Worm (Caenorhabditis elegans) whole organism, young adult: ENCODE results near the gene srh-25.

Experiments used
- F39B2.1 ChIP-seq: fragments of 200-800 bp; sonication (Bioruptor generic); IDR thresholded peaks from 2 replicates; pipeline ENCODE4 v1.3.6; 2022; ENCODE audit warnings: missing genetic modification reagents, missing genetic modification characterization, missing compliant biosample characterization
- ama-1 ChIP-seq, 3 experiments: fragments of 150-350 bp in 1 of 3; sonication (generic microtip) in 2 of 3; optimal IDR thresholded peaks; 2 replicates each; lab custom pipeline; 2014 to 2018; ENCODE audit warnings: missing biosample characterization in 2 of 3, missing genetic modification characterization in 2 of 3, missing genetic modification reagents in 2 of 3
- dpl-1 ChIP-seq: fragments of 150-350 bp; optimal IDR thresholded peaks from 2 replicates; lab custom pipeline; 2014; ENCODE audit warnings: missing biosample characterization, missing genetic modification reagents, missing genetic modification characterization

ce11 chrV:12443754-12444153 is 10.1 kb upstream of the srh-25 start, which contains the start of gene pals-39:
- TF ChIP-seq dpl-1 (no peak), F39B2.1 (GFP tag; lab: Robert Waterston, UW) (no peak), ama-1 (optimal IDR thresholded peaks at IDR 0.05; lab: Kevin White, UChicago) (no peak), ama-1 (GFP tag; optimal IDR thresholded peaks at IDR 0.05; lab: Kevin White, UChicago) (no peak)
